Fruit fly (Drosophila melanogaster): Measurements from ENCODE around the gene CG11168.
A peak's percentile ranks its signal among the peaks of the same experiment; 100 is the strongest.

CG11168 gene

dm6 chr3R:24894419-24895206 lies 23.3 kb upstream of the CG11168 start, which contains the start of the genes CG31121 and CG11069:
Gene CG31121 (minus strand): TSS chr3R:24894605.
Gene CG11069 (plus strand): TSS chr3R:24894742.
- TF ChIP-seq fd96Ca (GFP tag; IDR thresholded peaks at IDR 0.05) (0 out of 3 replicates have a peak, but pooled peaks have one; percentile 48), Ets98B (GFP tag; IDR thresholded peaks at IDR 0.05) (peak; percentile 41; the same call in 1 of the 2 replicates), Pif1A (GFP tag; optimal IDR thresholded peaks at IDR 0.05) (no peak), EcR (GFP tag; optimal IDR thresholded peaks at IDR 0.05) (peak; percentile 46), CG12605 (GFP tag; IDR thresholded peaks at IDR 0.05) (no peak), CG32121 (GFP tag; IDR thresholded peaks at IDR 0.05) (no peak), CG13204 (GFP tag; optimal IDR thresholded peaks at IDR 0.05) (peak; percentile 19)

DNA sequence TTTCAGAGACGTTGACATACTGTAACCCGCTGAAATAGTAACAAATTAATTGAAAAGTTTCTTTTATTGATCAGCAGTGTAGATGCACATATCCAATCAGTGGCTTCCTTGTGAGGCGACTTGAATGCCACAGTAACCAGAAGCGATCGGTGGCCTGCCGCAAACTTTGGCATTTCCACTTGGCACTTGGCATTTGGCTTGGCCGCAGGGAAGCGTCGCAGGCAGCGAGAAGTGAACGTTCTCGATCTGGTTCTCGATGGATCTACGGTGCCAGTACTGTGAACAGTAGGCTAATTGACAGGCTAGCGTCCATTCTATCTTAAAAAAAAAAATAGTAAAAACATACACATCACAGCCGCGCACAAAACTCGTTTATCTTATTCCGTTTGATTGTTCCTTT lies 17.1 kb upstream of the CG11168 start, which contains the start of gene CG10845:
TSS of gene CG10845 (plus strand) at position 301 of the 400 bp plus-strand sequence.
- TF ChIP-seq CG17806 (tag; optimal IDR thresholded peaks at IDR 0.05) (no peak), gl (tag; optimal IDR thresholded peaks at IDR 0.05) (no peak), CG8301 (tag; optimal IDR thresholded peaks at IDR 0.05) (no peak), CG13204 (GFP tag; optimal IDR thresholded peaks at IDR 0.05) (no peak)

DNA sequence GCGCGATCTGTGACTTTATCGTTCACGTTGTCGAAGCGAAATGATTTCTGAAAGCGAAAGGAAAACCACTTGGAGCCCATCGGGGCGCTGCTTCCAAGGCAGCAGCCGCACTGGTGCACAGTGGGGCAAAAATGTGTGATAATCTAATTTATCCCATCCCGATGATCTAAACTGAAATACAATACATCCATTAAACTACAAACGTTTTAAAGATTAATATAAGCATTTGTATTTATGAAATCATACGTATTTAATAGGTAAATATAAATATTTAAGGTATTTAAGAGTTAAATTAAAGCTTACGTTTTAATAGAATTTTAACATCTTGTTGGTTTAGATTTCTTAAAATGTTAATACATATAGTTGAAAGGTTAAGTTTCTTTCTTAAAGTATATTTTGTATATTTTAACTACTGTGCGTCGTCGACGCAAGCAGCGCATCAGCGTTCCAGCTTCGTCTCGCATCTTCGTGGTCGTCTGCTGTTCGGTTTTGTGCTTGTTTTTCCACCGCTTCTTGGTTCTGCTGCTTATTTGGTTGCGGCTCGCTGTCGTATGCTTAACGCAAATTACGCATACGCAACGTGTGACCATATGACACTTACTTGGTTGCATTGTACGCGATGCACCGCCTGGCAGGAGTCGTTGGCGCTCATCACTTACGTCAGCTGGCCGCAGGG lies 11.8 kb upstream of the CG11168 start, which contains the start of gene CG13643:
TSS of gene CG13643 (minus strand) at position 46 of the 676 bp plus-strand sequence.
- peak; percentile 81 for TF ChIP-seq CG14655 (GFP tag; optimal IDR thresholded peaks at IDR 0.05)
- TF ChIP-seq CG10348 (GFP tag; IDR thresholded peaks at IDR 0.05), result no peak
- TF ChIP-seq CG15710 (tag; optimal IDR thresholded peaks at IDR 0.05), result no peak
- no peak for TF ChIP-seq D1 (tag; optimal IDR thresholded peaks at IDR 0.05)
- TF ChIP-seq Pif1A (GFP tag; optimal IDR thresholded peaks at IDR 0.05), result peak; percentile 54
- no peak for TF ChIP-seq gl (tag; optimal IDR thresholded peaks at IDR 0.05)
- peak; percentile 23; the same call in 1 of the 2 replicates for TF ChIP-seq Ets98B (GFP tag; IDR thresholded peaks at IDR 0.05)
- TF ChIP-seq CG8301 (tag; optimal IDR thresholded peaks at IDR 0.05), result peak; percentile 79
- TF ChIP-seq EcR (GFP tag; optimal IDR thresholded peaks at IDR 0.05), result no peak
- TF ChIP-seq CG34367 (tag; optimal IDR thresholded peaks at IDR 0.05), result no peak
- no peak for TF ChIP-seq Snoo (tag; optimal IDR thresholded peaks at IDR 0.05)
- peak; percentile 42; the same call in 1 of the 3 replicates for TF ChIP-seq CG4496 (GFP tag; IDR thresholded peaks at IDR 0.05)
- TF ChIP-seq CG9948 (tag; optimal IDR thresholded peaks at IDR 0.05), result no peak
- TF ChIP-seq CG17806 (tag; optimal IDR thresholded peaks at IDR 0.05), result no peak
- no peak for TF ChIP-seq CG12605 (GFP tag; IDR thresholded peaks at IDR 0.05)
- TF ChIP-seq CG13204 (GFP tag; optimal IDR thresholded peaks at IDR 0.05), result no peak
- TF ChIP-seq Pif1B (GFP tag; optimal IDR thresholded peaks at IDR 0.05), result peak; percentile 51
- peak; percentile 53 for TF ChIP-seq CG8159 (tag; optimal IDR thresholded peaks at IDR 0.05)
- no peak for TF ChIP-seq fd96Ca (GFP tag; IDR thresholded peaks at IDR 0.05)
- TF ChIP-seq rn (GFP tag; IDR thresholded peaks at IDR 0.05), result no peak
- peak; percentile 56 for TF ChIP-seq CG32121 (GFP tag; IDR thresholded peaks at IDR 0.05)

DNA sequence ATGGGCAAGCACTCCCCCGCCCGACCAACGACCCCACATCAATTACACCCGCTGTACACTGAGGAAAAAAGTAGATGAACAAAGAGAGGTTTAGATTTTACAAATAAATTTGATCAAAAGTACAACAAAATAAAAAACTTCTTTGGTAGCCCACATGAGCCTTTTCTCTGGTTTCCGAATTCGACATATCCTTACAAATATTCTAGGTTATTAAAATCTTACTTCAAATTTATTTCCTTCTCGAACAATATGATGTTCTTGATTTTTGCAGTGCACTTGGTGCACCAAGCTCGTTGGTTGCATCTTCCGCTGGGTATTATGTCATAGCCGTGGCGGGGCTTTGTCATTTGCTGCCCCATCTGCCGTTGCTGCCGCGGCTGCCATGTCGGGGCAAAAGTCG lies 11.3 kb upstream of the CG11168 start:
- TF ChIP-seq Ets98B (GFP tag; IDR thresholded peaks at IDR 0.05), result peak; percentile 25; the same call in 1 of the 2 replicates
- no peak for TF ChIP-seq CG8159 (tag; optimal IDR thresholded peaks at IDR 0.05)
- no peak for TF ChIP-seq Pif1A (GFP tag; optimal IDR thresholded peaks at IDR 0.05)
- TF ChIP-seq CG8301 (tag; optimal IDR thresholded peaks at IDR 0.05), result peak; percentile 9
- no peak for TF ChIP-seq gl (tag; optimal IDR thresholded peaks at IDR 0.05)
- no peak for TF ChIP-seq CG14655 (GFP tag; optimal IDR thresholded peaks at IDR 0.05)
- TF ChIP-seq CG34367 (tag; optimal IDR thresholded peaks at IDR 0.05), result no peak
- 0 out of 3 replicates have a peak, but pooled peaks have one; percentile 30 for TF ChIP-seq fd96Ca (GFP tag; IDR thresholded peaks at IDR 0.05)
- TF ChIP-seq CG10348 (GFP tag; IDR thresholded peaks at IDR 0.05), result no peak
- TF ChIP-seq D1 (tag; optimal IDR thresholded peaks at IDR 0.05), result no peak
- TF ChIP-seq CG4496 (GFP tag; IDR thresholded peaks at IDR 0.05), result peak; percentile 55; the same call in 1 of the 3 replicates
- no peak for TF ChIP-seq EcR (GFP tag; optimal IDR thresholded peaks at IDR 0.05)
- TF ChIP-seq CG13204 (GFP tag; optimal IDR thresholded peaks at IDR 0.05), result no peak
- TF ChIP-seq CG17806 (tag; optimal IDR thresholded peaks at IDR 0.05), result no peak
- peak; percentile 45; the same call in 1 of the 2 replicates for TF ChIP-seq CG12605 (GFP tag; IDR thresholded peaks at IDR 0.05)
- TF ChIP-seq Snoo (tag; optimal IDR thresholded peaks at IDR 0.05), result no peak
- no peak for TF ChIP-seq rn (GFP tag; IDR thresholded peaks at IDR 0.05)
- TF ChIP-seq CG32121 (GFP tag; IDR thresholded peaks at IDR 0.05), result peak; percentile 64
- no peak for TF ChIP-seq CG15710 (tag; optimal IDR thresholded peaks at IDR 0.05)

- TF ChIP-seq CG4496 (GFP tag; IDR thresholded peaks at IDR 0.05), result no peak
- TF ChIP-seq CG32121 (GFP tag; IDR thresholded peaks at IDR 0.05), result peak; percentile 68
- TF ChIP-seq CG14655 (GFP tag; optimal IDR thresholded peaks at IDR 0.05), result peak; percentile 28
- peak; percentile 66 for TF ChIP-seq Ets98B (GFP tag; IDR thresholded peaks at IDR 0.05)
- TF ChIP-seq CG17806 (tag; optimal IDR thresholded peaks at IDR 0.05), result no peak
- no peak for TF ChIP-seq D1 (tag; optimal IDR thresholded peaks at IDR 0.05)
- peak; percentile 38 for TF ChIP-seq CG8301 (tag; optimal IDR thresholded peaks at IDR 0.05)
- TF ChIP-seq fd96Ca (GFP tag; IDR thresholded peaks at IDR 0.05), result 0 out of 3 replicates have a peak, but pooled peaks have one; percentile 34
These were observed 9.9 kb upstream of the CG11168 start for dm6 chr3R:24908034-24908433.
